Worm (Caenorhabditis elegans): ENCODE data around the gene trpp-3.

The trpp-3 gene

DNA sequence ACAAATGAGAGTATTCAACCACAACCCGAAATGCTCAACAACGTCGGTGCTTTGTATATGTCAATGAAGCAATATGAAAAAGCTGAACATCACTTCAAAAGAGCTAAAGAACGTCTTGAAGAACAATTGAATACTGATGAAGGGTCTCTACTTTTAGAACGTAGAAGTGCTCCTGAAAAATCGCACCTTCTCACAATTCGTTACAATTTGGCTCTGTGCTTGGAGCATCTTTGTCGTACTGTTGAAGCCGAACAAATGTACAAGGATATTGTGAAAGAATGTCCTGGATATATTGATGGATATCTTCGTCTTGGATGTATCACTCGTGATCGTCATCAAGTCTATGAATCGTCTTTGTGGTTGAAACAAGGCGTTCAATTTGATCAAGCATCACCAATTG is 31.1 kb upstream of the trpp-3 start:
- TF ChIP-seq cog-1 (tag; optimal IDR thresholded peaks at IDR 0.05): no peak
- no peak for TF ChIP-seq ztf-23 (GFP tag; IDR thresholded peaks at IDR 0.05)
- TF ChIP-seq klf-2 (GFP tag; conservative IDR thresholded peaks at IDR 0.05): no peak
- TF ChIP-seq ref-1 (GFP tag; conservative IDR thresholded peaks at IDR 0.05): no peak
- TF ChIP-seq tab-1 (GFP tag; IDR thresholded peaks at IDR 0.05): no peak
- no peak for TF ChIP-seq T22C8.4 (GFP tag; IDR thresholded peaks at IDR 0.05)
- no peak for TF ChIP-seq ztf-29 (GFP tag; IDR thresholded peaks at IDR 0.05)
- no peak for TF ChIP-seq flt-1 (GFP tag; IDR thresholded peaks at IDR 0.05)
- TF ChIP-seq med-1 (GFP tag; optimal IDR thresholded peaks at IDR 0.05; ENCODE audit: insufficient read depth): no peak

ce11 chrIII:9496083-9496482 is 29.3 kb upstream of the trpp-3 start:
- TF ChIP-seq med-1 (GFP tag; optimal IDR thresholded peaks at IDR 0.05; ENCODE audit: insufficient read depth) (no peak), T22C8.4 (GFP tag; IDR thresholded peaks at IDR 0.05) (no peak), klf-2 (GFP tag; conservative IDR thresholded peaks at IDR 0.05) (no peak)

- TF ChIP-seq ztf-29 (GFP tag; IDR thresholded peaks at IDR 0.05) (no peak), ztf-23 (GFP tag; IDR thresholded peaks at IDR 0.05) (no peak), tab-1 (GFP tag; IDR thresholded peaks at IDR 0.05) (no peak), med-1 (GFP tag; optimal IDR thresholded peaks at IDR 0.05; ENCODE audit: insufficient read depth) (no peak), ref-1 (GFP tag; conservative IDR thresholded peaks at IDR 0.05) (no peak)
These were observed 27.9 kb upstream of the trpp-3 start for ce11 chrIII:9497412-9497811.

- TF ChIP-seq ztf-29 (GFP tag; IDR thresholded peaks at IDR 0.05) (no peak), tab-1 (GFP tag; IDR thresholded peaks at IDR 0.05) (no peak)
These were observed 25.1 kb upstream of the trpp-3 start, which contains the start of gene sod-4 for ce11 chrIII:9500267-9500666. sod-4 (minus strand) TSS chrIII:9500375.

- no peak for TF ChIP-seq med-1 (GFP tag; optimal IDR thresholded peaks at IDR 0.05; ENCODE audit: insufficient read depth)
- TF ChIP-seq ztf-29 (GFP tag; IDR thresholded peaks at IDR 0.05): no peak
- TF ChIP-seq ref-1 (GFP tag; conservative IDR thresholded peaks at IDR 0.05): no peak
- no peak for TF ChIP-seq T22C8.4 (GFP tag; IDR thresholded peaks at IDR 0.05)
- no peak for TF ChIP-seq ztf-23 (GFP tag; IDR thresholded peaks at IDR 0.05)
- no peak for TF ChIP-seq cog-1 (tag; optimal IDR thresholded peaks at IDR 0.05)
- TF ChIP-seq klf-2 (GFP tag; conservative IDR thresholded peaks at IDR 0.05): no peak
- no peak for TF ChIP-seq tab-1 (GFP tag; IDR thresholded peaks at IDR 0.05)
- TF ChIP-seq flt-1 (GFP tag; IDR thresholded peaks at IDR 0.05): no peak
These were observed 24.3 kb upstream of the trpp-3 start for ce11 chrIII:9501072-9501471.

ce11 chrIII:9502155-9502714 is 23.1 kb upstream of the trpp-3 start:
- TF ChIP-seq tab-1 (GFP tag; IDR thresholded peaks at IDR 0.05): no peak
- TF ChIP-seq med-1 (GFP tag; optimal IDR thresholded peaks at IDR 0.05; ENCODE audit: insufficient read depth): no peak
- no peak for TF ChIP-seq flt-1 (GFP tag; IDR thresholded peaks at IDR 0.05)
- no peak for TF ChIP-seq klf-2 (GFP tag; conservative IDR thresholded peaks at IDR 0.05)
- no peak for TF ChIP-seq T22C8.4 (GFP tag; IDR thresholded peaks at IDR 0.05)
- TF ChIP-seq ztf-29 (GFP tag; IDR thresholded peaks at IDR 0.05): no peak
- no peak for TF ChIP-seq cog-1 (tag; optimal IDR thresholded peaks at IDR 0.05)
- no peak for TF ChIP-seq ref-1 (GFP tag; conservative IDR thresholded peaks at IDR 0.05)
- TF ChIP-seq ztf-23 (GFP tag; IDR thresholded peaks at IDR 0.05): no peak

DNA sequence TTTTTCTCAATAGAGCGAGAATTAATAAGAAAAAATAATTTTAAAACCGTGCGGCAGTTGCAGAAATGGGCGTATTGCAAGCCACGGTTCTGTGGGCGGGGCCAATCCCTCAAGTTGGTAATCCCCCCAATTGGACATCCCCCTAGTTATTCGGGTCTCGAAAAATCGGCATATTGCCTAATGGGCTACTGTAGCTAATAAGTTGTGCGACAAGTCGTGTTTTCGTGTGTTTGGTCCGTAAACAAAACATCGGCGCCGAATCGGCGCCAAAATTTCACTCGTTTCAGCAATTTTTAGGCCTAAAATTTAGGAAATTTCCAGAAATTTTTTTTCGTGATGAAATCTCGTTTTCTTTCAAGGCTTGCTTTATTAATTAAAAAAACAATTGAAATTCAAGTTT is 21.0 kb upstream of the trpp-3 start:
- no peak for TF ChIP-seq flt-1 (GFP tag; IDR thresholded peaks at IDR 0.05)
- TF ChIP-seq med-1 (GFP tag; optimal IDR thresholded peaks at IDR 0.05; ENCODE audit: insufficient read depth): no peak
- TF ChIP-seq tab-1 (GFP tag; IDR thresholded peaks at IDR 0.05): no peak
- TF ChIP-seq T22C8.4 (GFP tag; IDR thresholded peaks at IDR 0.05): no peak
- TF ChIP-seq klf-2 (GFP tag; conservative IDR thresholded peaks at IDR 0.05): no peak

DNA sequence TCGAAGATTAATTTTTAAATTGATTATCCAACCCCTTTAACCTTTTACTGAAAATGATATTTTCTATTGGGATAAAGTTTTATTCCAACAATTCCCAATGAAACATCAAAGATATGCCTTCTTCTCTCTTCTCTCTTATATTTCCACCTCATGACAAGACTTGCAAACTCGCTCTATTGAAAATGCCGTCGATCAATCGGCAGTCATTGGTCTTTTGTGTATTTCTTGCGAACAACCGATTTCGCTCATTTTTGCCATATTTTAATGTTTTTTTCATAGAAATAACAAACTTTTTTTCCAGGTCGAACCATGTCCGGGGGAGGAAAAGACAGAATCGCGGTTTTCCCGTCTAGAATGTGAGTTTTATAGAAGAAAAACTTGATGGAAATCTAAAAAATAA is 17.6 kb upstream of the trpp-3 start, which contains the start of gene vha-14:
Gene vha-14, plus strand, starts transcription at position 302 of the 400 bp plus-strand sequence.
- TF ChIP-seq ref-1 (GFP tag; conservative IDR thresholded peaks at IDR 0.05): no peak
- TF ChIP-seq med-1 (GFP tag; optimal IDR thresholded peaks at IDR 0.05; ENCODE audit: insufficient read depth): no peak
- TF ChIP-seq cog-1 (tag; optimal IDR thresholded peaks at IDR 0.05): no peak
- TF ChIP-seq klf-2 (GFP tag; conservative IDR thresholded peaks at IDR 0.05): no peak
- no peak for TF ChIP-seq flt-1 (GFP tag; IDR thresholded peaks at IDR 0.05)
- TF ChIP-seq ztf-29 (GFP tag; IDR thresholded peaks at IDR 0.05): no peak
- no peak for TF ChIP-seq tab-1 (GFP tag; IDR thresholded peaks at IDR 0.05)
- no peak for TF ChIP-seq ztf-23 (GFP tag; IDR thresholded peaks at IDR 0.05)

- TF ChIP-seq flt-1 (GFP tag; IDR thresholded peaks at IDR 0.05): no peak
- no peak for TF ChIP-seq tab-1 (GFP tag; IDR thresholded peaks at IDR 0.05)
- no peak for TF ChIP-seq T22C8.4 (GFP tag; IDR thresholded peaks at IDR 0.05)
- no peak for TF ChIP-seq ztf-29 (GFP tag; IDR thresholded peaks at IDR 0.05)
- TF ChIP-seq ztf-23 (GFP tag; IDR thresholded peaks at IDR 0.05): no peak
- TF ChIP-seq klf-2 (GFP tag; conservative IDR thresholded peaks at IDR 0.05): no peak
- no peak for TF ChIP-seq med-1 (GFP tag; optimal IDR thresholded peaks at IDR 0.05; ENCODE audit: insufficient read depth)
- TF ChIP-seq ref-1 (GFP tag; conservative IDR thresholded peaks at IDR 0.05): no peak
- no peak for TF ChIP-seq cog-1 (tag; optimal IDR thresholded peaks at IDR 0.05)
These were observed 15.5 kb upstream of the trpp-3 start for ce11 chrIII:9509764-9510370.

DNA sequence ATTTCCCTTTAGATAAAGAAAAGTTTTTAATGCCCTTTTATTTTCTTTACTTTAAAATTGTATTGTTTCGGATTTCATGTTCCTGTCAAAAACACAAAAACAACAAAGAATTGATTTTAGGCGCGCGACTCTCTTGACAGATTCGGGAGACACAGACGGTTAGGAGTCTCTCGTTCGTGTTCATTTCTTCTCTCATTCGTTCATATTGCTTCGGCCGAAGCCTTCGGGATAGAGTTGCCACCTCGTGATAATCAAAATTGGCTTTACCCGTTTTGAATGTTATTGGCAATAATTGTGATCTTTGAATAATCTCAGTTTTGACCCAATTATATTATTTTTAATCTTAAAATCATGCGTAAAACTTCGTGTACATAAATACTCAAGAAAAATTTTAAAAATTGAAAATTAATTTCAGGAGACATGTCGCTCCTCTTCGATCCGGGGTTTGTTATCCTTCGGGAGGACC is 14.3 kb upstream of the trpp-3 start, which contains the start of gene F55H2.5:
Gene F55H2.5, plus strand, starts transcription at position 416 of the 466 bp plus-strand sequence.
- no peak for TF ChIP-seq ztf-29 (GFP tag; IDR thresholded peaks at IDR 0.05)

Data from whole organism, midembryonic.